Fruit fly (Drosophila melanogaster) whole organism, embryonic: Measurements from ENCODE around the gene CG3032.

Experiments
- Bgb ChIP-seq: fragments of 200-800 bp; sonication (Bioruptor generic); IDR thresholded peaks from 2 replicates; pipeline ENCODE4 v1.3.6; 2022; ENCODE audit warnings: missing biosample characterization, missing genetic modification characterization; ENCODE audit not compliant: partially characterized antibody
- CG1024 ChIP-seq: fragments of 200-800 bp; sonication (Bioruptor generic); IDR thresholded peaks from 2 replicates; pipeline ENCODE4 v1.3.6; 2022; ENCODE audit warnings: missing biosample characterization, missing genetic modification characterization
- CG10654 ChIP-seq: fragments of 200-800 bp; sonication (Bioruptor generic); optimal IDR thresholded peaks from 2 replicates; lab custom pipeline; 2016; ENCODE audit warnings: missing biosample characterization, missing genetic modification characterization
- CG11398 ChIP-seq: fragments of 200-800 bp; sonication (Bioruptor generic); optimal IDR thresholded peaks from 2 replicates; lab custom pipeline; 2016; ENCODE audit warnings: missing biosample characterization, missing genetic modification characterization
- CG11456 ChIP-seq: fragments of 200-800 bp; sonication (Bioruptor generic); IDR thresholded peaks from 3 replicates; pipeline ENCODE4 v1.3.6; 2022; ENCODE audit warnings: missing biosample characterization, missing genetic modification characterization
- CG12391 ChIP-seq: fragments of 200-800 bp; sonication (Bioruptor generic); optimal IDR thresholded peaks from 3 replicates; lab custom pipeline; 2018; ENCODE audit warnings: missing biosample characterization, mild to moderate bottlenecking, missing genetic modification characterization, moderate library complexity
- CG12769 ChIP-seq: fragments of 200-800 bp; sonication (Bioruptor generic); optimal IDR thresholded peaks from 2 replicates; lab custom pipeline; 2019; ENCODE audit warnings: missing biosample characterization, mild to moderate bottlenecking, missing genetic modification characterization, moderate library complexity
- CG13775 ChIP-seq: fragments of 200-800 bp; sonication (Bioruptor generic); optimal IDR thresholded peaks from 3 replicates; lab custom pipeline; 2017; ENCODE audit warnings: missing biosample characterization, mild to moderate bottlenecking, missing genetic modification characterization
- CG17328 ChIP-seq: fragments of 200-800 bp; sonication (Bioruptor generic); IDR thresholded peaks from 2 replicates; pipeline ENCODE4 v1.3.6; 2022; ENCODE audit warnings: missing biosample characterization, missing genetic modification characterization
- CG18599 ChIP-seq: fragments of 200-800 bp; sonication (Bioruptor generic); optimal IDR thresholded peaks from 3 replicates; lab custom pipeline; 2017; ENCODE audit warnings: missing biosample characterization, missing genetic modification characterization, mild to moderate bottlenecking, moderate library complexity, missing genetic modification reagents
- CG2678 ChIP-seq: fragments of 200-800 bp; sonication (Bioruptor generic); optimal IDR thresholded peaks from 3 replicates; lab custom pipeline; 2019; ENCODE audit warnings: missing biosample characterization, mild to moderate bottlenecking, missing genetic modification characterization, moderate library complexity
- CG32772 ChIP-seq: fragments of 200-800 bp; sonication (Bioruptor generic); IDR thresholded peaks from 2 replicates; pipeline ENCODE4 v1.3.6; 2022; ENCODE audit warnings: missing biosample characterization, missing genetic modification characterization
- CG3281 ChIP-seq: fragments of 200-800 bp; sonication (Bioruptor generic); optimal IDR thresholded peaks from 3 replicates; lab custom pipeline; 2017; ENCODE audit warnings: missing biosample characterization, mild to moderate bottlenecking, missing genetic modification characterization
- CG34422 ChIP-seq: fragments of 200-800 bp; sonication (Bioruptor generic); IDR thresholded peaks from 3 replicates; pipeline ENCODE4 v1.3.6; 2022; ENCODE audit warnings: missing biosample characterization, missing genetic modification characterization
- CG3726 ChIP-seq: fragments of 200-800 bp; sonication (Bioruptor generic); IDR thresholded peaks from 3 replicates; pipeline ENCODE4, ENCODE4 v1.3.6; 2022; ENCODE audit warnings: missing biosample characterization, missing genetic modification characterization
- CG4730 ChIP-seq: fragments of 200-800 bp; sonication (Bioruptor generic); IDR thresholded peaks from 2 replicates; pipeline ENCODE4 v1.3.6; 2022; ENCODE audit warnings: missing biosample characterization, missing genetic modification characterization
- CG4820 ChIP-seq: fragments of 200-800 bp; sonication (Bioruptor generic); optimal IDR thresholded peaks from 3 replicates; lab custom pipeline; 2016; ENCODE audit warnings: missing biosample characterization, missing genetic modification characterization
- CG6654 ChIP-seq: fragments of 200-800 bp; sonication (Bioruptor generic); optimal IDR thresholded peaks from 2 replicates; lab custom pipeline; 2017; ENCODE audit warnings: missing biosample characterization, mild to moderate bottlenecking, missing genetic modification characterization
- CG7963 ChIP-seq: fragments of 200-800 bp; sonication (Bioruptor generic); IDR thresholded peaks from 3 replicates; pipeline ENCODE4 v1.3.6; 2022; ENCODE audit warnings: missing biosample characterization, missing genetic modification characterization; ENCODE audit not compliant: partially characterized antibody
- CG8478 ChIP-seq: fragments of >200 bp; optimal IDR thresholded peaks from 2 replicates; lab custom pipeline; 2018
- CG8944 ChIP-seq: fragments of 200-800 bp; sonication (Bioruptor generic); optimal IDR thresholded peaks from 3 replicates; lab custom pipeline; 2016; ENCODE audit warnings: missing biosample characterization, missing genetic modification characterization
- CG9727 ChIP-seq: fragments of 200-800 bp; sonication (Bioruptor generic); optimal IDR thresholded peaks from 3 replicates; lab custom pipeline; 2017; ENCODE audit warnings: missing biosample characterization, mild to moderate bottlenecking, missing genetic modification characterization
- CrebB ChIP-seq: fragments of 200-800 bp; sonication (Bioruptor generic); optimal IDR thresholded peaks from 3 replicates; lab custom pipeline; 2018; ENCODE audit warnings: missing biosample characterization, mild to moderate bottlenecking, missing genetic modification characterization
- E2f2 ChIP-seq: fragments of 200-800 bp; sonication (Bioruptor generic); IDR thresholded peaks from 2 replicates; pipeline ENCODE4 v1.3.6; 2022; ENCODE audit warnings: missing biosample characterization, missing genetic modification characterization
- Fer2 ChIP-seq: fragments of 200-800 bp; sonication (Bioruptor generic); optimal IDR thresholded peaks from 2 replicates; lab custom pipeline; 2018; ENCODE audit warnings: missing biosample characterization, mild to moderate bottlenecking, missing genetic modification characterization, moderate library complexity
- Fer3 ChIP-seq: fragments of 200-800 bp; sonication (Bioruptor generic); optimal IDR thresholded peaks from 2 replicates; lab custom pipeline; 2018; ENCODE audit warnings: missing biosample characterization, mild to moderate bottlenecking, missing genetic modification characterization, moderate library complexity
- H15 ChIP-seq: fragments of 200-800 bp; sonication (Bioruptor generic); IDR thresholded peaks from 3 replicates; pipeline ENCODE4 v1.3.6; 2022; ENCODE audit warnings: missing biosample characterization, missing genetic modification characterization
- Hand ChIP-seq: fragments of 200-800 bp; sonication (Bioruptor generic); optimal IDR thresholded peaks from 2 replicates; lab custom pipeline; 2017; ENCODE audit warnings: mild to moderate bottlenecking, missing biosample characterization, missing genetic modification reagents, missing genetic modification characterization
- Hr3 ChIP-seq: fragments of 200-800 bp; sonication (Bioruptor generic); optimal IDR thresholded peaks from 3 replicates; lab custom pipeline; 2016; ENCODE audit warnings: missing biosample characterization, missing genetic modification characterization
- Mes4 ChIP-seq: fragments of 200-800 bp; sonication (Bioruptor generic); optimal IDR thresholded peaks from 2 replicates; lab custom pipeline; 2016; ENCODE audit warnings: missing biosample characterization, missing genetic modification characterization
- Spps ChIP-seq: fragments of 200-800 bp; sonication (Bioruptor generic); optimal IDR thresholded peaks from 2 replicates; lab custom pipeline; 2018; ENCODE audit warnings: missing biosample characterization, mild to moderate bottlenecking, missing genetic modification characterization
- TFAM ChIP-seq: fragments of 200-800 bp; sonication (Bioruptor generic); optimal IDR thresholded peaks from 2 replicates; lab custom pipeline; 2017; ENCODE audit warnings: missing biosample characterization, missing genetic modification characterization, inconsistent platforms
- dati ChIP-seq: fragments of 200-800 bp; sonication (Bioruptor generic); IDR thresholded peaks from 2 replicates; pipeline ENCODE4 v1.3.6; 2022; ENCODE audit warnings: missing biosample characterization, missing genetic modification characterization
- h ChIP-seq: fragments of >200 bp; optimal IDR thresholded peaks from 2 replicates; lab custom pipeline; 2017
- hb ChIP-seq: fragments of 200-800 bp; sonication (Bioruptor generic); IDR thresholded peaks from 3 replicates; pipeline ENCODE4 v1.3.6; 2022; ENCODE audit warnings: missing biosample characterization, missing genetic modification characterization; ENCODE audit not compliant: partially characterized antibody
- jing ChIP-seq: fragments of 200-800 bp; sonication (Bioruptor generic); optimal IDR thresholded peaks from 2 replicates; lab custom pipeline; 2018; ENCODE audit warnings: missing biosample characterization, mild to moderate bottlenecking, missing genetic modification characterization
- jumu ChIP-seq: fragments of 200-800 bp; sonication (Bioruptor generic); optimal IDR thresholded peaks from 3 replicates; lab custom pipeline; 2016; ENCODE audit warnings: missing biosample characterization, missing genetic modification characterization
- ken ChIP-seq: fragments of 200-800 bp; sonication (Bioruptor generic); IDR thresholded peaks from 3 replicates; pipeline ENCODE4 v1.3.6; 2022; ENCODE audit warnings: missing biosample characterization, missing genetic modification characterization
- kni ChIP-seq: fragments of 200-800 bp; sonication (Bioruptor generic); optimal IDR thresholded peaks from 3 replicates; lab custom pipeline; 2017; ENCODE audit warnings: mild to moderate bottlenecking, missing biosample characterization, missing genetic modification reagents, missing genetic modification characterization
- peb ChIP-seq: fragments of 200-800 bp; sonication (Bioruptor generic); IDR thresholded peaks from 2 replicates; pipeline ENCODE4 v1.3.6; 2022; ENCODE audit warnings: missing biosample characterization, missing genetic modification characterization
- scrt ChIP-seq: fragments of 200-800 bp; sonication (Bioruptor generic); optimal IDR thresholded peaks from 2 replicates; lab custom pipeline; 2018; ENCODE audit warnings: missing biosample characterization, mild to moderate bottlenecking, missing genetic modification characterization, moderate library complexity
- sd ChIP-seq: fragments of 200-800 bp; sonication (Bioruptor generic); optimal IDR thresholded peaks from 3 replicates; lab custom pipeline; 2018; ENCODE audit warnings: missing biosample characterization, mild to moderate bottlenecking, missing genetic modification characterization, moderate library complexity
- seq ChIP-seq: fragments of 200-800 bp; sonication (Bioruptor generic); IDR thresholded peaks from 2 replicates; pipeline ENCODE4 v1.3.6; 2022; ENCODE audit warnings: missing biosample characterization, missing genetic modification characterization
- slbo ChIP-seq: fragments of 200-800 bp; sonication (Bioruptor generic); IDR thresholded peaks from 2 replicates; pipeline ENCODE4 v1.3.6; 2022; ENCODE audit warnings: missing biosample characterization, missing genetic modification characterization
- sqz ChIP-seq: fragments of 200-800 bp; sonication (Bioruptor generic); optimal IDR thresholded peaks from 3 replicates; lab custom pipeline; 2018; ENCODE audit warnings: missing biosample characterization, mild to moderate bottlenecking, missing genetic modification characterization
- tio ChIP-seq: fragments of 200-800 bp; sonication (Bioruptor generic); optimal IDR thresholded peaks from 2 replicates; lab custom pipeline; 2017; ENCODE audit warnings: missing biosample characterization, missing genetic modification characterization, inconsistent platforms
- tna ChIP-seq: fragments of 200-800 bp; sonication (Bioruptor generic); IDR thresholded peaks from 2 replicates; pipeline ENCODE4 v1.3.6; 2022; ENCODE audit warnings: missing biosample characterization, missing genetic modification characterization; ENCODE audit not compliant: partially characterized antibody
- tx ChIP-seq: fragments of 200-800 bp; sonication (Bioruptor generic); optimal IDR thresholded peaks from 2 replicates; lab custom pipeline; 2016; ENCODE audit warnings: missing biosample characterization, missing genetic modification characterization
- wdn ChIP-seq: fragments of 200-800 bp; sonication (Bioruptor generic); IDR thresholded peaks from 2 replicates; pipeline ENCODE4 v1.3.6; 2022; ENCODE audit warnings: missing biosample characterization, missing genetic modification characterization

Gene CG3032

dm6 chrX:7013320-7014214 lies at the start of gene CG3032, which contains the start of gene CG4593 (continued):
- TF ChIP-seq CG3726 (peak; percentile 65; the same call in 2 of the 3 replicates), CG11456 (GFP tag; lab: Robert Waterston, UW) (peak; percentile 87), ken (peak; percentile 91), dati (peak; percentile 79), tio (GFP tag; lab: Kevin White, UChicago) (peak; percentile 60), H15 (GFP tag; lab: Robert Waterston, UW) (peak; percentile 84), hb (GFP tag; lab: Robert Waterston, UW) (no peak), CG4730 (GFP tag; lab: Robert Waterston, UW) (peak; percentile 90), Mes4 (GFP tag; lab: Kevin White, UChicago) (peak; percentile 25), CG2678 (tag; lab: Kevin White, UChicago) (peak; percentile 86), seq (GFP tag; lab: Robert Waterston, UW) (peak; percentile 83), CG17328 (GFP tag; lab: Robert Waterston, UW) (peak; percentile 89), CG34422 (GFP tag; lab: Robert Waterston, UW) (peak; percentile 92), jing (GFP tag; lab: Kevin White, UChicago) (peak; percentile 38), CG6654 (GFP tag; lab: Kevin White, UChicago) (peak; percentile 44), CrebB (tag; lab: Kevin White, UChicago) (peak; percentile 65), jumu (peak; percentile 57), CG8478 (lab: Kevin White, UChicago) (no peak), CG13775 (GFP tag; lab: Kevin White, UChicago) (peak; percentile 65), CG32772 (GFP tag; lab: Robert Waterston, UW) (peak; percentile 88), CG4820 (peak; percentile 57), CG9727 (GFP tag; lab: Kevin White, UChicago) (peak; percentile 70), E2f2 (peak; percentile 66), sd (tag; lab: Kevin White, UChicago) (peak; percentile 94), CG12391 (peak; percentile 85), slbo (GFP tag; lab: Robert Waterston, UW) (peak; percentile 96), Bgb (GFP tag; lab: Robert Waterston, UW) (no peak), tx (GFP tag; lab: Kevin White, UChicago) (peak; percentile 77), wdn (GFP tag; lab: Robert Waterston, UW) (peak; percentile 58; the same call in 1 of the 2 replicates), CG10654 (GFP tag; lab: Kevin White, UChicago) (peak; percentile 69), Fer3 (peak; percentile 82), peb (GFP tag; lab: Robert Waterston, UW) (peak; percentile 67), tna (GFP tag; lab: Robert Waterston, UW) (no peak), kni (GFP tag; lab: Kevin White, UChicago) (no peak), Hr3 (peak; percentile 77), h (lab: Kevin White, UChicago) (no peak), CG11398 (GFP tag; lab: Kevin White, UChicago) (peak; percentile 40), CG1024 (GFP tag; lab: Robert Waterston, UW) (peak; percentile 64), CG7963 (GFP tag; lab: Robert Waterston, UW) (no peak), Hand (GFP tag; lab: Kevin White, UChicago) (peak; percentile 40), CG8944 (peak; percentile 67), CG12769 (tag; lab: Kevin White, UChicago) (peak; percentile 87), CG18599 (GFP tag; lab: Kevin White, UChicago) (peak; percentile 86), Spps (tag; lab: Kevin White, UChicago) (peak; percentile 17), scrt (peak; percentile 68), TFAM (GFP tag; lab: Kevin White, UChicago) (no peak), Fer2 (tag; lab: Kevin White, UChicago) (peak; percentile 33), sqz (GFP tag; lab: Kevin White, UChicago) (peak; percentile 20), CG3281 (peak; percentile 81)
